Worm (Caenorhabditis elegans): ENCODE results near the gene C29A12.1.

ce11 chrV:10768892-10769291, 44.4 kb downstream of the C29A12.1 start:
- TF ChIP-seq aly-2 (tag; optimal IDR thresholded peaks at IDR 0.05) (no peak), egl-27 (tag; optimal IDR thresholded peaks at IDR 0.05) (no peak), snpc-4 (tag; optimal IDR thresholded peaks at IDR 0.05) (no peak), ama-1 (optimal IDR thresholded peaks at IDR 0.05) (no peak), nhr-12 (tag; optimal IDR thresholded peaks at IDR 0.05) (no peak), fos-1 (tag; optimal IDR thresholded peaks at IDR 0.05) (no peak)
